Fruit fly (Drosophila melanogaster): ENCODE measurements around the gene pn.
A peak's percentile ranks its signal among the peaks of the same experiment; 100 is the strongest.

pn gene

DNA sequence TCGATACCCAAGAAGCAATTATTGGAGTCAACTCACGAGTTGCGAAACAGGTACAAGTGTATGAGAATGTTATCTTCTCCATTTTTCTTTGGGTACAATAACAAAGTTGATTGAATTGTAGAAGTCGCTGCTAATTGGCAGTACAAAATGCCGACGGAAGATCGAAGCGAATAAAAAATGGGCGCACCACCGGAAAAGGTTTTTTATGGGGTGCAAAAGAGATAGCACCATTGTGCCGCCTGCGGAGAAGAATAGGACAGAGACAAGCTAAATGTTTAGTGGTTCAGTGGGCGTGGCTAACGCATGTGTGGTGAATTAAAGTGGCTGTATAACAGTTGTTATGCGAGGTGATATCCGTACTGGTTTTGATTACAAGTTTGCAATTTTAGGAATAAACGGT is 40.5 kb upstream of the pn start (continued):
- TF ChIP-seq CG8388 (GFP tag; optimal IDR thresholded peaks at IDR 0.05): peak; percentile 7
- TF ChIP-seq gsb-n (tag; optimal IDR thresholded peaks at IDR 0.05): no peak
- no peak for TF ChIP-seq Hr39 (optimal IDR thresholded peaks at IDR 0.05)
- TF ChIP-seq rib (GFP tag; IDR thresholded peaks at IDR 0.05): no peak
- TF ChIP-seq CG4707 (GFP tag; optimal IDR thresholded peaks at IDR 0.05): peak; percentile 5
- no peak for TF ChIP-seq repo (GFP tag; optimal IDR thresholded peaks at IDR 0.05)
- no peak for TF ChIP-seq CG13624 (GFP tag; optimal IDR thresholded peaks at IDR 0.05)
- TF ChIP-seq CoRest (tag; optimal IDR thresholded peaks at IDR 0.05): peak; percentile 21
- peak; percentile 98 for TF ChIP-seq Nf-YB (GFP tag; optimal IDR thresholded peaks at IDR 0.05)
- peak; percentile 1 for TF ChIP-seq CG17385 (GFP tag; optimal IDR thresholded peaks at IDR 0.05)
- no peak for TF ChIP-seq da (GFP tag; optimal IDR thresholded peaks at IDR 0.05)
- peak; percentile 26 for TF ChIP-seq CG10543 (GFP tag; optimal IDR thresholded peaks at IDR 0.05)
- no peak for TF ChIP-seq Dbx (GFP tag; IDR thresholded peaks at IDR 0.05)
- no peak for TF ChIP-seq Xrp1 (GFP tag; IDR thresholded peaks at IDR 0.05)
- peak; percentile 68 for TF ChIP-seq Nf-YA (GFP tag; IDR thresholded peaks at IDR 0.05)
- no peak for TF ChIP-seq shn (GFP tag; optimal IDR thresholded peaks at IDR 0.05)
- TF ChIP-seq org-1 (GFP tag; optimal IDR thresholded peaks at IDR 0.05): no peak
- no peak for TF ChIP-seq jing (GFP tag; optimal IDR thresholded peaks at IDR 0.05)
- 0 out of 3 replicates have a peak, but pooled peaks have one; percentile 29 for TF ChIP-seq Opbp (GFP tag; IDR thresholded peaks at IDR 0.05; ENCODE audit: partially characterized antibody)
- TF ChIP-seq NfI (GFP tag; optimal IDR thresholded peaks at IDR 0.05): peak; percentile 30
- peak; percentile 44 for TF ChIP-seq B-H2 (GFP tag; optimal IDR thresholded peaks at IDR 0.05)
- no peak for TF ChIP-seq ac (GFP tag; optimal IDR thresholded peaks at IDR 0.05)
- TF ChIP-seq GATAe (GFP tag; conservative IDR thresholded peaks at IDR 0.05): no peak
- TF ChIP-seq lab (GFP tag; optimal IDR thresholded peaks at IDR 0.05): no peak
- no peak for TF ChIP-seq Oaz (GFP tag; IDR thresholded peaks at IDR 0.05)
- TF ChIP-seq NC2α (GFP tag; optimal IDR thresholded peaks at IDR 0.05): no peak
- no peak for TF ChIP-seq Meics (GFP tag; optimal IDR thresholded peaks at IDR 0.05)
- TF ChIP-seq bab2 (GFP tag; optimal IDR thresholded peaks at IDR 0.05): no peak
- peak; percentile 95 for TF ChIP-seq CG10321 (GFP tag; IDR thresholded peaks at IDR 0.05)
- peak; percentile 77 for TF ChIP-seq Med (GFP tag)
- TF ChIP-seq Nf-YC (tag; optimal IDR thresholded peaks at IDR 0.05): peak; percentile 98
- TF ChIP-seq twi (tag; optimal IDR thresholded peaks at IDR 0.05): peak; percentile 9
- no peak for TF ChIP-seq CG9437 (GFP tag; optimal IDR thresholded peaks at IDR 0.05)
- TF ChIP-seq kni (GFP tag; optimal IDR thresholded peaks at IDR 0.05): peak; percentile 33
- TF ChIP-seq CG33557 (GFP tag; optimal IDR thresholded peaks at IDR 0.05): peak; percentile 8
- no peak for TF ChIP-seq zfh1 (GFP tag; IDR thresholded peaks at IDR 0.05)
- no peak for TF ChIP-seq Mad (GFP tag; optimal IDR thresholded peaks at IDR 0.05)
- TF ChIP-seq Deaf1 (tag; optimal IDR thresholded peaks at IDR 0.05): peak; percentile 19
- peak; percentile 29 for TF ChIP-seq nerfin-1 (tag; optimal IDR thresholded peaks at IDR 0.05)
- TF ChIP-seq Bdp1 (GFP tag; optimal IDR thresholded peaks at IDR 0.05): no peak
- no peak for TF ChIP-seq Taf1 (GFP tag; IDR thresholded peaks at IDR 0.05)
- TF ChIP-seq ash1 (GFP tag; optimal IDR thresholded peaks at IDR 0.05): peak; percentile 92
- no peak for TF ChIP-seq CG4404 (GFP tag; IDR thresholded peaks at IDR 0.05)
- no peak for TF ChIP-seq C15 (GFP tag; IDR thresholded peaks at IDR 0.05)
- peak; percentile 8 for TF ChIP-seq Vsx1 (GFP tag; optimal IDR thresholded peaks at IDR 0.05)
- no peak for TF ChIP-seq corto (GFP tag; optimal IDR thresholded peaks at IDR 0.05)
- TF ChIP-seq HLH54F (GFP tag; optimal IDR thresholded peaks at IDR 0.05): no peak
- TF ChIP-seq Abd-B (GFP tag; optimal IDR thresholded peaks at IDR 0.05): peak; percentile 9
- TF ChIP-seq CG7372 (GFP tag; IDR thresholded peaks at IDR 0.05): no peak
- peak; percentile 86 for TF ChIP-seq abd-A (tag; optimal IDR thresholded peaks at IDR 0.05)
- no peak for TF ChIP-seq Sox102F (GFP tag; optimal IDR thresholded peaks at IDR 0.05)
- TF ChIP-seq dmrt11E (tag; optimal IDR thresholded peaks at IDR 0.05): no peak
